Fruit fly (Drosophila melanogaster) ovary, adult (tissue): ENCODE results near the gene CG32152.

Experiments
- CG17801 ChIP-seq: fragments of 200-800 bp; optimal IDR thresholded peaks from 2 replicates; lab custom pipeline; 2019; ENCODE audit warnings: missing biosample characterization, mild to moderate bottlenecking, missing genetic modification characterization, moderate library complexity; ENCODE audit not compliant: partially characterized antibody

Gene CG32152

dm6 chr3L:16143685-16144539 lies at the start of gene CG32152:
TSS of gene CG32152 (minus strand) at chr3L:16144036.
- peak; percentile 94 for TF ChIP-seq CG17801 (GFP tag; lab: Kevin White, UChicago)

- no peak for TF ChIP-seq CG17801 (GFP tag; lab: Kevin White, UChicago)
Observed at dm6 chr3L:16192561-16193355, 48.9 kb upstream of the CG32152 start.

DNA sequence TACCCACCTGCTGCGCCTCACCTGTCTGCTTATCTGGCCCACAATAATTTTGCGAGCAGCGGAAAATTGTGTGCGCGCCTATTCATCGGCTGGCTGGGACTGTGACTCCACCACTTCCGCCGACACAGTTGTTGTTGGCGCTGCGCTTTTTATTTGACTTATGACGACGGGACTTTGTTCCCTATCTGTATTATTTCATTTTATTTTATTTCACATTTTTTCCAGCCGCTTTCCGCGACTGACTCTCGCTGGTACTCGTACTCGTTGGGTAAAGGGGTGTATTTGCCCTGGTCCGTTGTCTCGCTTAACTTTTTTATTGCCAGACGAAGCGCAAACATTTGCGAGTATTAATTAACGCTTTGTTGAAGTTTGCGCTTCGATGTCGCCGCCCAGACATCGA lies 47.0 kb upstream of the CG32152 start:
- no peak for TF ChIP-seq CG17801 (GFP tag; lab: Kevin White, UChicago)

- TF ChIP-seq CG17801 (GFP tag; lab: Kevin White, UChicago): no peak
Observed at dm6 chr3L:16189925-16190231, 46.0 kb upstream of the CG32152 start.

dm6 chr3L:16189058-16189924 lies 45.5 kb upstream of the CG32152 start:
- TF ChIP-seq CG17801 (GFP tag; lab: Kevin White, UChicago): no peak

DNA sequence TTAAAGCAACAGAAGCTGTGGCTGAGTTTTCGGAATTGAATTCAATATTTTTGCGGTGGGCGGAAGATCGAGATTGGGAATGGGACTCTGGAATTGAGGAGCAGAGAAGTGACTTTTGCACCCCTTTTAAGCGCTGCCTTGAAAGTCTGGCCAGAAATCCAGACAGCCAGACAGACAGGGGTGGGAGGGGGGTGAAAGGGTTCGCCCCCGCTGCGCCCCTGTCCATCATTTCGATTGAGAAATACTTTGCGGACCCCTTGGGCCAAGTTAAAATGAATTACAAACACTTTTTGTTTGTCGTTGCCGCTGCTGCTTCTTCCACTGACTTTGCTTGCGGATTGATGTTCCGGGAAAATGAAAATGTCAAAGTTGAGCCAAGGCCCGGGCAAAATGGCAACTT lies 39.7 kb upstream of the CG32152 start:
- TF ChIP-seq CG17801 (GFP tag; lab: Kevin White, UChicago): no peak

DNA sequence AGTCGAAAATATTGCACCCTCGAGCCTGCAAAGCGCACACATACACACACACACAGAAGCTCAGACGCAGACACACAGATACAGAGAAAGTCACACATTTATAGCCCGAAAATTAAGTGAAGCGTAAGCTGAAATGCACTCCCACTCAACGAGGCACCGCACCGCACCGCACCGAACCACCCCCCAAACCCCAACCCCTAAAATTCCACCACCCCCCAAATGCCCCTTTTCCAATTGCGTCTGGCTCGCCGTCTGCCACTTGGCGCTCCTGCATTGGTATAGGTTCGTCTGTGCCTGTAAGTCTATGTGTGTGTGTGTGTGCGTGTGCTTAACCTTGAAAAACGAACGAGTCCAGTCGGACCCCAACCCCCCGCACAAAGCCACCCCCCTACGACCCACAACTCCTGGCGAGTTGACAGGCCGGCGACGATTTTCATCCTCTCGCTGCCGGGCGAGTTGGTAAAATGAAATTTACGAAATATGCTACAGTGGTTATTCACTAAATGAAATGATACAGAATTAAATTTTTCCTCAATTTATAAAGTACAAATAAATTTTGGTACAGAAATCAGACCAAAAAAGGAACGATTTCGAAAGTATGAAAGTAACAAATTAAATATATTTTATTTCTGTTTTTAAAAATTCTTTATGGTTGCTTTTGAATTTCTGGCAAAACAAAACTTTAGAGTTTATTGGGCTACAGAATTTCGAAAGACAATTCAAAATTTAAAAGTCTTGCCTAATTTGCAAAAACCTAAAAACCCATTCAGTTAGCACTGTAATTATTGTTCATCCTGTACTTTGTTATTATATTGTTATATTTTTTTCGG lies 39.0 kb upstream of the CG32152 start:
- TF ChIP-seq CG17801 (GFP tag; lab: Kevin White, UChicago): no peak

- TF ChIP-seq CG17801 (GFP tag; lab: Kevin White, UChicago): no peak
Observed at dm6 chr3L:16181330-16181830, 37.5 kb upstream of the CG32152 start.

dm6 chr3L:16178433-16178832 lies 34.6 kb upstream of the CG32152 start:
- no peak for TF ChIP-seq CG17801 (GFP tag; lab: Kevin White, UChicago)

DNA sequence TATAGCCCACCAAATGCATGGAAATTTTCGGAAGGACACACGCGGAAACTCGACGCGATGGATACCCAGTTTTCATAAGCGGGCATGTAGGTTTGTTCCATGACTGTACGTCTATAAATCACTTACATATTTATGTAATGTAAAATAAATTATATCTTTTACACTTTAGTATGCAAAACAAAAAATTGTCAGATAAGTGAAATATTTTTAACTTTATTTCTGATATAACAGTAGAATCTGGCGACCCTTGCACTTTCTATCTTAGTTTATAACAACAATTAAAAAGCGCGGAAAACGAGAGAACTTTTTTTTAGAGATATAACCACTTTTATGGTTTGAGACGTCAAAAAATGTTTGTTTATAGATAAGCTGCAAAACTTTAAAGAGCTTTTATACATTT lies 33.9 kb upstream of the CG32152 start:
- no peak for TF ChIP-seq CG17801 (GFP tag; lab: Kevin White, UChicago)

DNA sequence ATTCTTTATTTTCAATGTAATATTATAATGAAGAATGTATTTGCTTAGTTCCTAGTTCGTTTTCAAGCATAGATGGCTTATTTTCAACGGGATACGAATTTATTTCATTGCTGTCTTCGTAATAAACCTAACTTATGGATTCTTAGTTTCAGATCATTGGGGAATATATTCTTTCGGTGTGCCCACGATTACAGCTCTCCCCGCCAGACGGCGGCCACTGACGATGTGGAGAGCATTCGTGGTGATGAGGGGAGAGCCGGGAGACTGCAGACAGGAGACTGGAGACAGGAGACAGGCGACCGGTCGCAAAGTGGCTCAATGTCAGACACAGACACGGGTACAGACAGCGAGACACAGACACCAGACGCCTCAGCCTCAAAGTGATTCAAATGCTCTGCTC lies 33.5 kb upstream of the CG32152 start:
- no peak for TF ChIP-seq CG17801 (GFP tag; lab: Kevin White, UChicago)

DNA sequence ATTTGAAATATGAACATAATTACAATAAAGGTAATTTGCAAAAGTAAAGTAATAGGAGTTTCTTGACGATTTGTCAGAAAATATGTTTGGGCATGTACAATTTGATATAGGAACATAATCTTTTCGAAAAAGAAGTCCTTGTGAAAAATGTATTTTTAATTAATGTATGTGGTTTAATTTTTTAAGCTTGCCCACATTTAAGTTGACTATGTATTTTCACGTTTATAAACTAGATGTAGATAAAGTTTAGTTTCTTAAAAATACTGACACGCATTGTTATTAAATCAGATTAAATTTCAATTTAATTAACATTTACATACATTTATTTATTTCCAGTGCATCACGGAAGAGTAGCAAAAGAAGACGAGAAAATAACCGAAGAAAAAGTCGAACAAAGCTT lies 32.7 kb upstream of the CG32152 start:
- TF ChIP-seq CG17801 (GFP tag; lab: Kevin White, UChicago): no peak

DNA sequence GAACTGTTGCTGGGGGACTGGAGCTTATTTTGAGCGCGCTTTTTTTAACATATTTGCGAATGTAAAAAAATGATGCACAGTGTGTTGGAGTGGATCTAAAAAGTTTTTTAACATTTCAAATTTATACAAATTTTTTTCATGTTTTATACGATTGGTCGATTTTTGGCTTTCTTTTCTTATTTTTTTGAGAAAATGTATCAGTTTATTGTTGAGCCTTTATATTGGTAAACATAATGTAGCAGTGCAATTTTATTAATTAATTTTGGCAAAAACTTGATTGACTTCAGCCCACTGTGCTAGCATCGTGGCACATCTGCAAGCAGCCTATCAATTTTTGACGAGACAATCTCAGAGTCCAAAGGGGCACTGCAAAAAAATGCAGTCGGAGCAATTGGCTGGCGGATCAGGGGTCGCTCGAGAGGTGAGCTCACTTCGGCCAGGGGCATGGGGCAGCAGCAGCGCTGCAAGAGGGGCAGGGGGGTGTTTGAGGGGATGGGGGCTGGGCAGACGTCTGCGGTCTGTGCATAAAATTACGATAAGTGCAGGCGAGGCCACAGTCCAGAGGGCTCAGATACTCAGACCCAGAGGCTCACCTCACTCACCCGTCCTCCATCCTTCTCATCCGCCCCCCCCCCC lies 31.9 kb upstream of the CG32152 start:
- TF ChIP-seq CG17801 (GFP tag; lab: Kevin White, UChicago): no peak
